Worm (Caenorhabditis elegans) whole organism, L3 larva: ENCODE data around the gene F57B7.2.

Experiments used
- ceh-82 ChIP-seq: fragments of 150-350 bp; optimal IDR thresholded peaks from 2 replicates; lab custom pipeline; 2014; ENCODE audit warnings: missing biosample characterization, missing genetic modification characterization
- lin-39 ChIP-seq: fragments of 150-350 bp; optimal IDR thresholded peaks from 2 replicates; lab custom pipeline; 2018; ENCODE audit warnings: missing biosample characterization, missing genetic modification reagents, missing genetic modification characterization
- nhr-11 ChIP-seq: fragments of 150-350 bp; optimal IDR thresholded peaks from 2 replicates; lab custom pipeline; 2014; ENCODE audit warnings: missing biosample characterization, missing genetic modification characterization
- pha-4 ChIP-seq: fragments of 150-350 bp; optimal IDR thresholded peaks from 2 replicates; lab custom pipeline; 2014; ENCODE audit warnings: missing biosample characterization, missing genetic modification reagents, missing genetic modification characterization
- ztf-11 ChIP-seq: fragments of 150-350 bp; optimal IDR thresholded peaks from 2 replicates; lab custom pipeline; 2014; ENCODE audit warnings: missing biosample characterization, missing genetic modification characterization
- ztf-4 ChIP-seq: fragments of 150-350 bp; optimal IDR thresholded peaks from 2 replicates; lab custom pipeline; 2014; ENCODE audit warnings: missing biosample characterization, missing genetic modification characterization

DNA sequence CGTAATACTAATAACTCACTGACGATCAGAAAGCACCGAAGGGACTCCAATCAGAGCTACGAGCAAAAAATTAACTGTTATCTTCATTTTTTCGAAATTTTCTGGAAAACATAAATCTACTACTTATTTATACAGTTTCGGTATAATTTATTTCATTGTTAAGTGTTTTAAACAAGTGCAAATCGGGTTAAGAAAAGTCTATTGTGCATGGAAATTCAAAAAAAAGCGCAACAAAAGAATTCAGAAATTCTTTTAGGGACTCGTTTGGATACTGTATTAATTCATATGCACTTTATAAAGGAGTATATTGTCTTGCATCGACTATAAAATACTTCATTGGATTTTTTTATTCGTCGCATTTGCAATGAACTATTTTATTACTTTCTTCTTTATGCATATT lies 28.8 kb upstream of the F57B7.2 start, which contains the start of the genes nas-20 and nas-21:
- TF ChIP-seq ztf-11, result no peak
- no peak for TF ChIP-seq pha-4 (tag; lab: Kevin White, UChicago)
- TF ChIP-seq lin-39 (tag; lab: Kevin White, UChicago), result no peak
- TF ChIP-seq nhr-11 (tag; lab: Kevin White, UChicago), result no peak
- TF ChIP-seq ceh-82, result no peak
- no peak for TF ChIP-seq ztf-4 (tag; lab: Kevin White, UChicago)
